Worm (Caenorhabditis elegans) whole organism, midembryonic: ENCODE data around the gene Y66D12A.3.

ENCODE experiments used
- T22C8.4 ChIP-seq: fragments of 200-800 bp; sonication (Bioruptor generic); IDR thresholded peaks from 2 replicates; pipeline ENCODE4 v1.3.6; 2022; ENCODE audit warnings: missing genetic modification characterization, missing compliant biosample characterization
- cog-1 ChIP-seq: sonication (generic microtip); optimal IDR thresholded peaks from 2 replicates; lab custom pipeline; 2016; ENCODE audit warnings: missing genetic modification characterization, missing compliant biosample characterization
- flt-1 ChIP-seq: fragments of 200-800 bp; sonication (Bioruptor generic); IDR thresholded peaks from 2 replicates; pipeline ENCODE4 v1.3.6; 2022; ENCODE audit warnings: missing genetic modification characterization, missing compliant biosample characterization
- klf-2 ChIP-seq: fragments of 200-800 bp; sonication (Bioruptor generic); conservative IDR thresholded peaks from 2 replicates; pipeline ENCODE4 v1.3.6; 2022; ENCODE audit warnings: missing genetic modification reagents, missing genetic modification characterization, missing compliant biosample characterization
- med-1 ChIP-seq: sonication (generic microtip); optimal IDR thresholded peaks from 2 replicates; lab custom pipeline; 2017; ENCODE audit warnings: missing genetic modification characterization, mild to moderate bottlenecking, missing compliant biosample characterization, antibody characterized with exemption, missing genetic modification reagents; ENCODE audit not compliant: insufficient read depth
- ref-1 ChIP-seq: fragments of 200-800 bp; sonication (Bioruptor generic); conservative IDR thresholded peaks from 2 replicates; pipeline ENCODE4 v1.3.6; 2022; ENCODE audit warnings: missing genetic modification reagents, missing genetic modification characterization, missing compliant biosample characterization
- tab-1 ChIP-seq: fragments of 200-800 bp; sonication (Bioruptor generic); IDR thresholded peaks from 2 replicates; pipeline ENCODE4 v1.3.6; 2022; ENCODE audit warnings: missing genetic modification characterization, missing compliant biosample characterization
- ztf-23 ChIP-seq: fragments of 200-800 bp; sonication (Bioruptor generic); IDR thresholded peaks from 2 replicates; pipeline ENCODE4 v1.3.6; 2022; ENCODE audit warnings: missing genetic modification reagents, missing genetic modification characterization, missing compliant biosample characterization
- ztf-29 ChIP-seq: fragments of 200-800 bp; sonication (Bioruptor generic); IDR thresholded peaks from 2 replicates; pipeline ENCODE4 v1.3.6; 2022; ENCODE audit warnings: missing genetic modification reagents, missing genetic modification characterization, missing compliant biosample characterization

Gene Y66D12A.3

ce11 chrIII:11565602-11566001, 23.4 kb upstream of the Y66D12A.3 start, which contains the start of gene Y66D12A.10:
Y66D12A.10 (plus strand) TSS chrIII:11565874.
- TF ChIP-seq ztf-23 (GFP tag; lab: Robert Waterston, UW) (no peak), med-1 (GFP tag; lab: Kevin White, UChicago) (no peak), ref-1 (GFP tag; lab: Robert Waterston, UW) (no peak)

ce11 chrIII:11567837-11568236, 21.2 kb upstream of the Y66D12A.3 start, which contains the start of gene psme-3:
psme-3 (plus strand) TSS chrIII:11568137.
- TF ChIP-seq med-1 (GFP tag; lab: Kevin White, UChicago): no peak
- TF ChIP-seq cog-1 (tag; lab: Kevin White, UChicago): no peak
- TF ChIP-seq ztf-29 (GFP tag; lab: Robert Waterston, UW): no peak
- no peak for TF ChIP-seq flt-1
- no peak for TF ChIP-seq ztf-23 (GFP tag; lab: Robert Waterston, UW)
- no peak for TF ChIP-seq klf-2 (GFP tag; lab: Robert Waterston, UW)

ce11 chrIII:11573921-11574320, 15.1 kb upstream of the Y66D12A.3 start, which contains the start of gene Y66D12A.8:
Y66D12A.8 (plus strand) TSS chrIII:11574221.
- TF ChIP-seq T22C8.4 (no peak), flt-1 (no peak), med-1 (GFP tag; lab: Kevin White, UChicago) (no peak), ref-1 (GFP tag; lab: Robert Waterston, UW) (no peak), klf-2 (GFP tag; lab: Robert Waterston, UW) (no peak)

- TF ChIP-seq ref-1 (GFP tag; lab: Robert Waterston, UW) (no peak), ztf-23 (GFP tag; lab: Robert Waterston, UW) (no peak), flt-1 (no peak), tab-1 (no peak), med-1 (GFP tag; lab: Kevin White, UChicago) (no peak), cog-1 (tag; lab: Kevin White, UChicago) (no peak), ztf-29 (GFP tag; lab: Robert Waterston, UW) (no peak), klf-2 (GFP tag; lab: Robert Waterston, UW) (no peak), T22C8.4 (no peak)
Measured at ce11 chrIII:11579380-11579779, 9.6 kb upstream of the Y66D12A.3 start.

- TF ChIP-seq cog-1 (tag; lab: Kevin White, UChicago) (no peak), tab-1 (no peak), klf-2 (GFP tag; lab: Robert Waterston, UW) (no peak), ztf-23 (GFP tag; lab: Robert Waterston, UW) (no peak), ref-1 (GFP tag; lab: Robert Waterston, UW) (no peak), ztf-29 (GFP tag; lab: Robert Waterston, UW) (no peak), med-1 (GFP tag; lab: Kevin White, UChicago) (no peak), flt-1 (no peak), T22C8.4 (no peak)
Measured at ce11 chrIII:11580428-11580885, 8.6 kb upstream of the Y66D12A.3 start, which contains the start of gene Y66D12A.7. Y66D12A.7 (minus strand) TSS chrIII:11580478.

ce11 chrIII:11581372-11581771, 7.6 kb upstream of the Y66D12A.3 start, which contains the start of the genes Y66D12A.6 and ceh-92:
Y66D12A.6 (minus strand) TSS chrIII:11581402.
ceh-92 (plus strand) TSS chrIII:11581600.
- TF ChIP-seq tab-1: no peak
- no peak for TF ChIP-seq med-1 (GFP tag; lab: Kevin White, UChicago)
- TF ChIP-seq klf-2 (GFP tag; lab: Robert Waterston, UW): no peak
- TF ChIP-seq ref-1 (GFP tag; lab: Robert Waterston, UW): no peak
- no peak for TF ChIP-seq ztf-23 (GFP tag; lab: Robert Waterston, UW)
- no peak for TF ChIP-seq flt-1
- TF ChIP-seq T22C8.4: no peak
- TF ChIP-seq cog-1 (tag; lab: Kevin White, UChicago): no peak
- TF ChIP-seq ztf-29 (GFP tag; lab: Robert Waterston, UW): no peak

- TF ChIP-seq tab-1 (no peak), med-1 (GFP tag; lab: Kevin White, UChicago) (no peak), cog-1 (tag; lab: Kevin White, UChicago) (no peak), flt-1 (no peak), T22C8.4 (no peak), ztf-29 (GFP tag; lab: Robert Waterston, UW) (no peak), ztf-23 (GFP tag; lab: Robert Waterston, UW) (no peak), ref-1 (GFP tag; lab: Robert Waterston, UW) (no peak), klf-2 (GFP tag; lab: Robert Waterston, UW) (no peak)
Measured at ce11 chrIII:11582569-11582968, 6.4 kb upstream of the Y66D12A.3 start.

ce11 chrIII:11589311-11589710, 300 bp downstream of the Y66D12A.3 start:
- TF ChIP-seq tab-1 (no peak), cog-1 (tag; lab: Kevin White, UChicago) (no peak), ref-1 (GFP tag; lab: Robert Waterston, UW) (no peak)

ce11 chrIII:11590255-11590654, 1.2 kb downstream of the Y66D12A.3 start:
- TF ChIP-seq ztf-29 (GFP tag; lab: Robert Waterston, UW): no peak
- TF ChIP-seq ztf-23 (GFP tag; lab: Robert Waterston, UW): no peak
- no peak for TF ChIP-seq cog-1 (tag; lab: Kevin White, UChicago)
- TF ChIP-seq klf-2 (GFP tag; lab: Robert Waterston, UW): no peak
- TF ChIP-seq med-1 (GFP tag; lab: Kevin White, UChicago): no peak
- TF ChIP-seq T22C8.4: no peak
- no peak for TF ChIP-seq flt-1
- no peak for TF ChIP-seq ref-1 (GFP tag; lab: Robert Waterston, UW)
- no peak for TF ChIP-seq tab-1

ce11 chrIII:11592096-11592495, 3.1 kb downstream of the Y66D12A.3 start:
- TF ChIP-seq T22C8.4 (peak; percentile 77), ref-1 (GFP tag; lab: Robert Waterston, UW) (no peak)
